Worm (Caenorhabditis elegans) whole organism, L4 larva: ENCODE data around the gene srx-101.

ENCODE experiments used
- ceh-28 ChIP-seq: fragments of 150-350 bp; optimal IDR thresholded peaks from 2 replicates; lab custom pipeline; 2014; ENCODE audit warnings: missing biosample characterization, missing genetic modification reagents, missing genetic modification characterization
- fos-1 ChIP-seq: fragments of 150-350 bp; optimal IDR thresholded peaks from 2 replicates; lab custom pipeline; 2014; ENCODE audit warnings: missing biosample characterization, missing genetic modification characterization
- nhr-237 ChIP-seq: sonication (generic microtip); optimal IDR thresholded peaks from 2 replicates; lab custom pipeline; 2017; ENCODE audit warnings: missing biosample characterization, missing genetic modification characterization
- nhr-48 ChIP-seq: sonication (generic microtip); optimal IDR thresholded peaks from 2 replicates; lab custom pipeline; 2016; ENCODE audit warnings: mild to moderate bottlenecking, missing genetic modification characterization, missing compliant biosample characterization

- TF ChIP-seq nhr-237 (tag; lab: Kevin White, UChicago) = no peak
- no peak for TF ChIP-seq nhr-48 (tag; lab: Kevin White, UChicago)
- TF ChIP-seq fos-1 (tag; lab: Kevin White, UChicago) = no peak
- no peak for TF ChIP-seq ceh-28
Measured at ce11 chrII:3739647-3740046, 49.1 kb upstream of the srx-101 start, which contains the start of gene F12E12.2.
